Worm (Caenorhabditis elegans): ENCODE measurements around the gene Y110A2AL.9.
A peak's percentile ranks its signal among the peaks of the same experiment; 100 is the strongest.

Y110A2AL.9 gene

DNA sequence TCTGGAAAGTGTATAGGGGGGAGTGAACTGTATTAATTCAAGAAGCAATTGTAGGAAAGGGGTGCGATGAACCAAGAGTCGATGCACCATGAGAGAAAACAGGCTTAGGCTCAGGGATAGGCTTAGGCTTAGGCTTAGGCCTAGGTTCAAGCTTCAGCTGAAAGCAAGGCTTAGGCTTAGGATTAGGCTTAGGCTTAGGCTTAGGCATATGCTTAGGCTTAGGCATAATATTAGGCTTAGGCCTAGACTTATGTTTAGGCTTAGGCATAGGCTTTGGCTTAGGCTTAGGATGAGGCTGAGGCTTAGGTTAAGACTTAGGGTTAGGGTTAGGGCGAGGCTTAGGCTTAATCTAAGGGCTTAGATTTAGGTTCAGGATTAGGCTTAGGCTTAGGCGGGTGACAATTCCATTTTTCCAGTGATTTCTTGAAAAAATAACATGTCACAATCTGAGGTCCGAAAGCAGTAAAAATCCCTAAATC lies 3.8 kb downstream of the Y110A2AL.9 start:
- peak; percentile 65 for TF ChIP-seq dve-1 (tag; optimal IDR thresholded peaks at IDR 0.05)
- no peak for TF ChIP-seq lim-6 (tag; optimal IDR thresholded peaks at IDR 0.05)

DNA sequence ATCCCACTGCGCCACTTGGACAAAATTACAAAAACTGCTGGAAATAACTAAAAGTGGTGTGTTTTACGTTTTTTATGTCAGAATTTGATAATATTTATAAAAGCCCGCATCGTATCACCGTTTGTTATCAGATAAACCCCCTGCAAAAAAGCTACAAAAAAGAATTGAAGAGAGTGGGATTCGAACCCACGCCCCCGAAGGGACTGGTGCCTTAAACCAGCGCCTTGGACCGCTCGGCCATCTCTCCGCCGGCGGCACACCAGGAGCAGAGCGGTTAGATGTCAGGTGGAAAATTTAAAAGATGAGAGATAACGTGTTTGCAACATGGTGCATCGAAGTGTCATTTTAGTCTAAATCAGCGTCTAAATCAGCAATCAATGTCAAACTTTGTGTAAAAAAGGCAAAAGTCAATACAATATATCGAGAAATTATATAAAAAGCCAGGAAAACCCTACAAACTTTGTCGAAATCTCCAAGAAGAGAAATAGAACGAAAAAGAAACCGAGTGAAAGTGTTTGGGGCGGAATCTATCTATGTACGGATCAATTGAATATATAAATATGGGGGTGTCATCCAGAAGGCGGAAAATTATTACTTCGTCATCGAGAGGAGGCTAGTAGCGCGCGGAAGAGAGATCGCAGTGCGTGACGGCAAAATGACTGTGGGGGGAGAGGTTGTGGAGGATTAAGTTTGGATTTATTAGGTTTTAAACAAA lies 4.9 kb downstream of the Y110A2AL.9 start:
- TF ChIP-seq ceh-9 (tag; optimal IDR thresholded peaks at IDR 0.05) (no peak), elt-2 (tag; optimal IDR thresholded peaks at IDR 0.05) (no peak), tbx-7 (tag; optimal IDR thresholded peaks at IDR 0.05) (no peak), che-1 (tag; optimal IDR thresholded peaks at IDR 0.05) (no peak), pag-3 (tag; optimal IDR thresholded peaks at IDR 0.05; ENCODE audit: borderline replicate concordance) (no peak), ceh-18 (tag; optimal IDR thresholded peaks at IDR 0.05) (no peak), odd-2 (tag; optimal IDR thresholded peaks at IDR 0.05) (no peak), sox-2 (GFP tag; IDR thresholded peaks at IDR 0.05) (no peak), K02D7.2 (tag; optimal IDR thresholded peaks at IDR 0.05) (no peak), lin-11 (tag; optimal IDR thresholded peaks at IDR 0.05) (no peak), hlh-13 (GFP tag; optimal IDR thresholded peaks at IDR 0.05) (no peak), hlh-30 (tag; optimal IDR thresholded peaks at IDR 0.05; ENCODE audit: insufficient read depth) (no peak), elt-4 (tag; optimal IDR thresholded peaks at IDR 0.05) (no peak), ceh-34 (tag; optimal IDR thresholded peaks at IDR 0.05) (no peak), ceh-48 (tag; optimal IDR thresholded peaks at IDR 0.05) (no peak), ceh-31 (tag; optimal IDR thresholded peaks at IDR 0.05) (no peak), lim-6 (tag; optimal IDR thresholded peaks at IDR 0.05) (no peak)

DNA sequence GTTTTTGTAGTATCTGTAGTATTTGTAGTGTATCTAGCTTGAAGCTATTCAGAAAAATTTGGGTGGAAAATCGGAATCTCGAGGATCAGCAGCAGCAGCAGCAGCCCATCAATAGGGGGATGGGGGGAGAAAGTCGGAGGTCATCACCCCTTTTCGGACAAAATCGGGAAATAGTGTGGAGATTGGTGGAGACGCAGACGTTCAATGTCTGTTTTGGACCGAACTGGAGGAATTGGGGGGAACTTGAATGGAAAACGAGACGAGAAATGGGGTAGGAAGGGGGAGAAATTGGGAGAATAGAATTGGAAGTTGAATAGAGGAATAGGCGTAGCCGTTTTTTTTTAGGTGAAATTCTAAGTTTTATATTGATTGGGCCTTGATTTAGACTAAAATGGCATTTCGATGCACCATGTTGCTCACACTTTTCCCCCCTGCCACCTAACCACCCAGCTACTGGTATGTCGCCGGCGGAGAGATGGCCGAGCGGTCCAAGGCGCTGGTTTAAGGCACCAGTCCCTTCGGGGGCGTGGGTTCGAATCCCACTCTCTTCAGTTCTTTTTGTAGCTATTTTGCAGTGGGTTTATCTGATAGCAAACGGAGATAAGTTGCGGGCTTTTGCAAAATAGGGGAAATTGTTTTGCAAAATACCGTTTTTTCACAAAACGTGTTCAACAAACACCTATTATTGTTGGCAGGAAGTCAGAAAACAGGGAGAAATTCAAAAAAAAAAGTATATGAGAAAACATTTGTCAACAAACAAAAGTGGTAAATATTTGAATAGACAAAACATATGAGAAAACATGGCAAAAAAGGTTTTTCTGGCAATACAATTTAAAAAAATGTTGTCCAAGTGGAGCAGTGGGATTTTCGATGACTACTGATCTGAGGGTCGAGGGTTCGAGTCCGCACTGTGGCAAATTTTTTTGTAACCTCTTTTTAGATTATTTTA lies 6.3 kb downstream of the Y110A2AL.9 start:
- peak; percentile 11 for TF ChIP-seq che-1 (tag; optimal IDR thresholded peaks at IDR 0.05)
- no peak for TF ChIP-seq tbx-2 (tag; optimal IDR thresholded peaks at IDR 0.05)
- no peak for TF ChIP-seq elt-4 (tag; optimal IDR thresholded peaks at IDR 0.05)
- no peak for TF ChIP-seq ceh-34 (tag; optimal IDR thresholded peaks at IDR 0.05)
- peak; percentile 6 for TF ChIP-seq Y22D7AL.16 (tag; optimal IDR thresholded peaks at IDR 0.05)
- TF ChIP-seq nhr-232 (tag; optimal IDR thresholded peaks at IDR 0.05) = no peak
- TF ChIP-seq dve-1 (tag; optimal IDR thresholded peaks at IDR 0.05) = no peak
- TF ChIP-seq nhr-11 (tag; optimal IDR thresholded peaks at IDR 0.05) = no peak
- peak; percentile 10 for TF ChIP-seq elt-2 (tag; optimal IDR thresholded peaks at IDR 0.05)
- TF ChIP-seq ceh-45 (GFP tag; IDR thresholded peaks at IDR 0.05) = no peak
- no peak for TF ChIP-seq ceh-19 (GFP tag; optimal IDR thresholded peaks at IDR 0.05)
- TF ChIP-seq npax-4 (tag; optimal IDR thresholded peaks at IDR 0.05) = no peak

DNA sequence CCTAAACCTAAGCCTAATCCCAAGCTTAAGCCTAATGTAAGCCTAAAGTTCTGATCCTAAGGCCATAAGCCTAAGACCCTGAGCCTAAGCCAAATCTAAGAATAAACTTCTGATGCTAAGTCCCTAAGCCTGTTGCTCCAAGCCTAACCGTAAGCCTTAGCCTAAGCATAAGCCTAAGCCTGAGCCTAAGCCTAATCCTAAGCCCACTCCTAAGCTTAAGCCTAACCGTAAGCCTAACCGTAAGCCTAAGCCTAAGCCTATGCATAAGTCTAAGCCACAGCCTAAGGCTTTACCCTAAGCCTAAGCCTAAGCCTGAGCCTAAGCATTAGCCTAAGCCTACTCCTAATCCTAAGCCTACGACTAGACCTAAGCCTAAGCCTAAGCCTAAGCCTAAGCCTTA lies 7.1 kb downstream of the Y110A2AL.9 start:
- TF ChIP-seq ceh-9 (tag; optimal IDR thresholded peaks at IDR 0.05) (no peak), ceh-22 (tag; optimal IDR thresholded peaks at IDR 0.05) (no peak), dve-1 (tag; optimal IDR thresholded peaks at IDR 0.05) (peak; percentile 84)

DNA sequence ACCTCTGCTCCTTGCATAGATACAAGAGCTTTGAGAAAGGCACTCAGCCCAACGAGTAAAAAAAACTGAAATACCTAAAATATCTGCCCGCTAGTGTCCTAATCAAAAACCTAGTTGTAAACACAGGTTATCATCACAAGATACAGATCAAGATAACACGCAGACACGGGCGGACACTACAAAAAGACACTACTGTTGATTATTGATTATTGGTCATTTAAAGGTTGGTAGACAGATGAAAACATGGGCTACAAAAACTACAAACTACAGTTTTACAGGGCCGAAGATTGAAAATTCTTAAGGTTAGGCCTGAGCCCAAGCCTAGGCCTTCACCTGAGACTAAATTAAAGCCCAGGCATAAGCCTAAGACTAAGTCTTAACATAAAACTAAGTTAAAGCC lies 7.6 kb downstream of the Y110A2AL.9 start:
- no peak for TF ChIP-seq tbx-7 (tag; optimal IDR thresholded peaks at IDR 0.05)
- TF ChIP-seq elt-2 (tag; optimal IDR thresholded peaks at IDR 0.05) = peak; percentile 8
- no peak for TF ChIP-seq npax-4 (tag; optimal IDR thresholded peaks at IDR 0.05)
- TF ChIP-seq lin-11 (tag; optimal IDR thresholded peaks at IDR 0.05) = no peak
- TF ChIP-seq ceh-24 (tag; optimal IDR thresholded peaks at IDR 0.05) = no peak

DNA sequence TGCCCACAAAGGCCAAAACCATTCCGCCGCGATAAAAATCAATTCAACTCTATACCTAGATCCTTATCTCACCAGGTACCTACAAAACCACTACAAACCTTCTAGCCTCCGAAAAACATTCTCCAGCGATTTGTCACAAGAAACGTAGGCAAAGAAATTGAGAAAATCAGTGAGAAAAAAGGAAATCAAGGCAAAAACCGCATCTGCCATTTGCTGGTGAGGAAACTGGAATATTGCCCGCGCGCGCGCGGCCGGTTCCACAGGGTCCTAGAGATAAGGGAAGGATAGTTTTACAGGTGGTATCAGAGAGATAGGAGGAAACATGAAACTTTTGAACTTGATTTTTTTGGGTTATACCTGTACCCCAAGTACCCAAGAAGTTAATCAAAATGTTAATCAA lies 8.9 kb downstream of the Y110A2AL.9 start:
- TF ChIP-seq ahr-1 (tag; optimal IDR thresholded peaks at IDR 0.05) (no peak), rnt-1 (tag; optimal IDR thresholded peaks at IDR 0.05) (peak; percentile 18)
